Fruit fly (Drosophila melanogaster): ENCODE data around the gene CG31551.

dm6 chr3R:5672658-5673217 is 45.1 kb downstream of the CG31551 start:
- no peak for TF ChIP-seq cnc (optimal IDR thresholded peaks at IDR 0.05)
- peak; percentile 33 for TF ChIP-seq Hr96 (GFP tag; optimal IDR thresholded peaks at IDR 0.05)
- peak; percentile 49 for TF ChIP-seq CG14711 (tag; optimal IDR thresholded peaks at IDR 0.05)
- TF ChIP-seq pad (GFP tag; optimal IDR thresholded peaks at IDR 0.05): peak; percentile 50
- TF ChIP-seq cic (GFP tag; optimal IDR thresholded peaks at IDR 0.05): peak; percentile 96
- peak; percentile 69 for TF ChIP-seq CG11617 (GFP tag; optimal IDR thresholded peaks at IDR 0.05)
- peak; percentile 66 for TF ChIP-seq CG7045 (GFP tag; optimal IDR thresholded peaks at IDR 0.05)
- peak; percentile 99 for TF ChIP-seq kay (GFP tag; ENCODE audit: borderline replicate concordance)
- no peak for TF ChIP-seq CG1620 (GFP tag; optimal IDR thresholded peaks at IDR 0.05)
